Fruit fly (Drosophila melanogaster) whole organism, adult: Measurements from ENCODE around the gene CG6330.
A peak's percentile ranks its signal among the peaks of the same experiment; 100 is the strongest.

Experiments
- CG11617 ChIP-seq: fragments of 200-800 bp; sonication (Bioruptor generic); optimal IDR thresholded peaks from 2 replicates; lab custom pipeline; 2017; ENCODE audit warnings: mild to moderate bottlenecking, missing biosample characterization, missing genetic modification reagents, missing genetic modification characterization
- CG12768 ChIP-seq: fragments of 200-800 bp; sonication (Bioruptor generic); optimal IDR thresholded peaks from 2 replicates; lab custom pipeline; 2017; ENCODE audit warnings: missing biosample characterization, missing genetic modification characterization, mild to moderate bottlenecking, moderate library complexity, missing genetic modification reagents
- CG14711 ChIP-seq: fragments of 200-800 bp; sonication (Bioruptor generic); optimal IDR thresholded peaks from 2 replicates; lab custom pipeline; 2018; ENCODE audit warnings: missing biosample characterization, mild to moderate bottlenecking, missing genetic modification characterization, moderate library complexity
- CG1620 ChIP-seq: fragments of 200-800 bp; sonication (Bioruptor generic); optimal IDR thresholded peaks from 2 replicates; lab custom pipeline; 2016; ENCODE audit warnings: missing biosample characterization, missing genetic modification characterization
- CG33017 ChIP-seq: fragments of 200-800 bp; sonication (Bioruptor generic); optimal IDR thresholded peaks from 2 replicates; lab custom pipeline; 2018; ENCODE audit warnings: missing biosample characterization, mild to moderate bottlenecking, missing genetic modification characterization, moderate library complexity
- CG7045 ChIP-seq: fragments of 200-800 bp; sonication (Bioruptor generic); optimal IDR thresholded peaks from 2 replicates; lab custom pipeline; 2017; ENCODE audit warnings: missing biosample characterization, mild to moderate bottlenecking, missing genetic modification characterization
- CG7101 ChIP-seq: fragments of 200-800 bp; sonication (Bioruptor generic); optimal IDR thresholded peaks from 2 replicates; lab custom pipeline; 2018; ENCODE audit warnings: missing biosample characterization, mild to moderate bottlenecking, missing genetic modification characterization, moderate library complexity
- Clk ChIP-seq: fragments of 200-800 bp; sonication (Bioruptor generic); optimal IDR thresholded peaks from 2 replicates; lab custom pipeline; 2017; ENCODE audit warnings: missing biosample characterization, missing genetic modification characterization
- Crg-1 ChIP-seq: fragments of 200-800 bp; sonication (Bioruptor generic); optimal IDR thresholded peaks from 2 replicates; lab custom pipeline; 2016; ENCODE audit warnings: missing biosample characterization, missing genetic modification characterization
- Mnt ChIP-seq: fragments of 200-800 bp; sonication (Bioruptor generic); optimal IDR thresholded peaks from 2 replicates; lab custom pipeline; 2016; ENCODE audit warnings: missing biosample characterization, mild to moderate bottlenecking, missing genetic modification characterization
- bab1 ChIP-seq: fragments of 200-800 bp; sonication (Bioruptor generic); optimal IDR thresholded peaks from 3 replicates; lab custom pipeline; 2019; ENCODE audit warnings: missing biosample characterization, mild to moderate bottlenecking, missing genetic modification characterization, moderate library complexity
- cic ChIP-seq: fragments of 200-800 bp; sonication (Bioruptor generic); optimal IDR thresholded peaks from 2 replicates; lab custom pipeline; 2017; ENCODE audit warnings: missing biosample characterization, mild to moderate bottlenecking, missing genetic modification characterization, moderate library complexity
- kay ChIP-seq: fragments of 200-800 bp; sonication (Bioruptor generic); peaks from one replicate; lab custom pipeline; 2016; ENCODE audit warnings: missing biosample characterization, missing genetic modification characterization, borderline replicate concordance
- ovo ChIP-seq: fragments of 200-800 bp; sonication (Bioruptor generic); optimal IDR thresholded peaks from 2 replicates; lab custom pipeline; 2016; ENCODE audit warnings: missing biosample characterization, missing genetic modification characterization
- pad ChIP-seq: fragments of 200-800 bp; sonication (Bioruptor generic); optimal IDR thresholded peaks from 3 replicates; lab custom pipeline; 2017; ENCODE audit warnings: missing biosample characterization, missing genetic modification characterization, mild to moderate bottlenecking, moderate library complexity, missing genetic modification reagents
- tj ChIP-seq: fragments of 200-800 bp; sonication (Bioruptor generic); optimal IDR thresholded peaks from 3 replicates; lab custom pipeline; 2017; ENCODE audit warnings: missing biosample characterization, mild to moderate bottlenecking, missing genetic modification characterization, moderate library complexity
- toe ChIP-seq: fragments of 200-800 bp; sonication (Bioruptor generic); optimal IDR thresholded peaks from 2 replicates; lab custom pipeline; 2016; ENCODE audit warnings: missing biosample characterization, missing genetic modification characterization

CG6330 gene

dm6 chr3R:26908750-26909149 is 49.5 kb downstream of the CG6330 start:
- TF ChIP-seq Mnt (GFP tag; lab: Kevin White, UChicago) = no peak
- no peak for TF ChIP-seq pad
- no peak for TF ChIP-seq CG33017 (tag; lab: Kevin White, UChicago)
- TF ChIP-seq bab1 (GFP tag; lab: Kevin White, UChicago) = no peak
- TF ChIP-seq CG12768 (GFP tag; lab: Kevin White, UChicago) = no peak
- no peak for TF ChIP-seq Crg-1
- no peak for TF ChIP-seq CG7045 (GFP tag; lab: Kevin White, UChicago)
- TF ChIP-seq CG14711 (tag; lab: Kevin White, UChicago) = no peak
- no peak for TF ChIP-seq toe (GFP tag; lab: Kevin White, UChicago)
- TF ChIP-seq CG7101 = no peak
- no peak for TF ChIP-seq Clk (GFP tag; lab: Kevin White, UChicago)
- no peak for TF ChIP-seq CG1620
- TF ChIP-seq cic (GFP tag; lab: Kevin White, UChicago) = no peak
- no peak for TF ChIP-seq ovo (GFP tag; lab: Kevin White, UChicago)
- no peak for TF ChIP-seq CG11617 (GFP tag; lab: Kevin White, UChicago)
- TF ChIP-seq tj (GFP tag; lab: Kevin White, UChicago) = no peak
- no peak for TF ChIP-seq kay

dm6 chr3R:26906711-26907510 is 51.4 kb downstream of the CG6330 start:
- TF ChIP-seq CG12768 (GFP tag; lab: Kevin White, UChicago) = no peak

DNA sequence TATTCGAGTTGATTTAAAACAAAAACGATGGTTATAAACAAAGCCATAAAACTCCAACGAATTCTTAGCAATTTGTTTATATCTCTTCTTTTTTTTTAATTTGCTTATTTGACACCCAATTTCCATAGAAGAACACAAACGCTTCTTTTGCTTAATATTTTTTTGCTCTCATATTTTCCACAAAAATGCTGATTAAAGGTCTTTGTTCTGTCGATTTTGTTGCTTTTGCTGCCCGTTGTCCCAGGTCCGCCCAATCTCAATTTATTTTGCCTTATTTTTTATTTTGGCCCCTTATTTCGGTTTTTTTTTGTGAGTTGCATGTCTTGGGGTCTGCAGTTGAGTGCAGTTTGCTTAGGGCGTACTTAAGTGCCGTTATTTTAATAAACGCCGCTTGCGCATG is 52.3 kb downstream of the CG6330 start:
- TF ChIP-seq CG33017 (tag; lab: Kevin White, UChicago) = no peak
- peak; percentile 91 for TF ChIP-seq tj (GFP tag; lab: Kevin White, UChicago)

DNA sequence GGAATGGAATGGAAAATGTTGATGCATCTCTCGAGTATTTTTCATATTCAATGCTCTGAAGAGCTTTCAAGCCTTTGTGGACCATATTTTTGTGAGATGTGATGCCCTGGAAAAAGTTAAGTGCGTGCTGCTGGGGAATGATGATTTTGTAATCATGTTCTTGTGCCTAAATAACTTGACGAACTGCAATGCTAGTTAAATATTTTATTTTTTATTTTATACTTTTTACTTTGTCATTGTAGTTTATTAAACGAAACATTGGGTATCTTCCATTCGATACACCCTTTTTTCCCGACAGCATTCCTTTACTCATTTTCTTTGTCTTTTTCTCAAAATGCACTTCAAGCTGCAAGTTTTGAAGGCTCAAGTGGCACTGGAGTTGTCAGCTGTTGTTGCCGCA is 58.3 kb downstream of the CG6330 start:
- TF ChIP-seq CG7101 = no peak
- peak; percentile 14 for TF ChIP-seq kay
